Fruit fly (Drosophila melanogaster): ENCODE data around the gene CG33229.

Gene CG33229

DNA sequence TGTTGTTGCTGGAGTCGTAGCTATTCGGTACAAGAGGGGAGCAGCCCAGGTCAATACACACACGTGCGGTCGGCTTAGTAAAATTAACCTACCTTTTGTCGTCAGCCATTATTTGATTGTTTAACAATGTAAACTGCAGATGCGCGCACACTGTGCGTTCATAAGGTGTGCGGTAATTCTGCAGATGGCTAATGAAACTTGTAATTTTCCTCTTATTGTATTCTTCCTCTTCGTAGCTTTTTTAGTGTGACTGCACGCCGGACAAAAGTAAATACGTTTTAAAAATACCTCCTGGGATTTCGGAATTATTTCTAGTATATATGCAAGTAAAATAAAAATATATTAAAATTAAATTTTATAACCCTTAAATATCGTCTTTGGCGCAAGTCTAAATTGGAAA lies 12.5 kb upstream of the CG33229 start, which contains the start of gene Prp4k (continued):
- TF ChIP-seq Adf1 (GFP tag; IDR thresholded peaks at IDR 0.05) (no peak), al (GFP tag; IDR thresholded peaks at IDR 0.05) (no peak), oc (tag; optimal IDR thresholded peaks at IDR 0.05) (no peak), aop (GFP tag; IDR thresholded peaks at IDR 0.05) (no peak), CG8089 (GFP tag; optimal IDR thresholded peaks at IDR 0.05) (no peak), chinmo (GFP tag; IDR thresholded peaks at IDR 0.05; ENCODE audit: partially characterized antibody) (no peak), az2 (GFP tag; optimal IDR thresholded peaks at IDR 0.05) (no peak), Rx (GFP tag; IDR thresholded peaks at IDR 0.05) (no peak), E2f2 (GFP tag; IDR thresholded peaks at IDR 0.05) (no peak), toy (GFP tag; IDR thresholded peaks at IDR 0.05) (no peak), CG12744 (GFP tag; optimal IDR thresholded peaks at IDR 0.05) (no peak), Deaf1 (tag; optimal IDR thresholded peaks at IDR 0.05) (peak; percentile 58), CG4360 (GFP tag; IDR thresholded peaks at IDR 0.05) (no peak), CG9797 (GFP tag; optimal IDR thresholded peaks at IDR 0.05) (peak; percentile 62), ara (GFP tag; IDR thresholded peaks at IDR 0.05) (no peak), Asciz (GFP tag; optimal IDR thresholded peaks at IDR 0.05) (no peak), CG1832 (GFP tag; optimal IDR thresholded peaks at IDR 0.05) (no peak), Dp (GFP tag; optimal IDR thresholded peaks at IDR 0.05) (peak; percentile 4), hb (GFP tag; IDR thresholded peaks at IDR 0.05; ENCODE audit: partially characterized antibody) (no peak), tio (GFP tag; optimal IDR thresholded peaks at IDR 0.05) (no peak), CG6175 (GFP tag; IDR thresholded peaks at IDR 0.05) (0 out of 3 replicates have a peak, but pooled peaks have one; percentile 11), CG4617 (GFP tag; optimal IDR thresholded peaks at IDR 0.05; ENCODE audit: borderline replicate concordance) (peak; percentile 87), CG7928 (GFP tag; optimal IDR thresholded peaks at IDR 0.05) (no peak), bcd (GFP tag; optimal IDR thresholded peaks at IDR 0.05) (no peak), crol (GFP tag; IDR thresholded peaks at IDR 0.05) (peak; percentile 42; the same call in 1 of the 2 replicates), Dip3 (GFP tag; optimal IDR thresholded peaks at IDR 0.05) (no peak), CG8924 (tag; optimal IDR thresholded peaks at IDR 0.05) (no peak), CG1024 (GFP tag; IDR thresholded peaks at IDR 0.05) (no peak), ase (GFP tag; IDR thresholded peaks at IDR 0.05) (no peak), CG14710 (tag; optimal IDR thresholded peaks at IDR 0.05) (peak; percentile 37), Med (GFP tag) (peak; percentile 70), CG16813 (GFP tag; IDR thresholded peaks at IDR 0.05; ENCODE audit: partially characterized antibody) (no peak), zfh2 (GFP tag; optimal IDR thresholded peaks at IDR 0.05) (no peak), CG12659 (GFP tag; optimal IDR thresholded peaks at IDR 0.05) (peak; percentile 63), ab (GFP tag; optimal IDR thresholded peaks at IDR 0.05) (no peak), Hmx (GFP tag; optimal IDR thresholded peaks at IDR 0.05) (no peak), CG12236 (GFP tag; optimal IDR thresholded peaks at IDR 0.05) (no peak), gsb-n (tag; optimal IDR thresholded peaks at IDR 0.05) (no peak), tll (GFP tag; optimal IDR thresholded peaks at IDR 0.05) (no peak), CG18619 (GFP tag; optimal IDR thresholded peaks at IDR 0.05) (no peak), Kr (GFP tag; optimal IDR thresholded peaks at IDR 0.05) (no peak), nom (GFP tag; optimal IDR thresholded peaks at IDR 0.05) (peak; percentile 49), Stat92E (GFP tag; optimal IDR thresholded peaks at IDR 0.05) (peak in 1 of 3 experiments; percentile 33), Oaz (GFP tag; IDR thresholded peaks at IDR 0.05) (no peak), CHES-1-like (GFP tag; optimal IDR thresholded peaks at IDR 0.05) (no peak), ewg (GFP tag; optimal IDR thresholded peaks at IDR 0.05) (no peak), CG31388 (GFP tag; optimal IDR thresholded peaks at IDR 0.05) (no peak), odd (GFP tag; optimal IDR thresholded peaks at IDR 0.05) (no peak), CG7271 (tag; optimal IDR thresholded peaks at IDR 0.05) (no peak), Hey (tag; optimal IDR thresholded peaks at IDR 0.05) (no peak), CG7372 (GFP tag; IDR thresholded peaks at IDR 0.05) (no peak)

All from whole organism, embryonic.